Fruit fly (Drosophila melanogaster): ENCODE measurements around the gene CG34355.
A peak's percentile ranks its signal among the peaks of the same experiment; 100 is the strongest.

Gene CG34355

dm6 chr3R:23886270-23887095 is 82.8 kb downstream of the CG34355 start (continued):
- no peak for TF ChIP-seq sc (optimal IDR thresholded peaks at IDR 0.05)
- TF ChIP-seq sc (GFP tag; optimal IDR thresholded peaks at IDR 0.05) = peak; percentile 85
- peak; percentile 91 for TF ChIP-seq CG10267 (tag; optimal IDR thresholded peaks at IDR 0.05)
- TF ChIP-seq CG30020 (tag; optimal IDR thresholded peaks at IDR 0.05) = peak; percentile 74
- peak; percentile 44 for TF ChIP-seq CG1792 (GFP tag; optimal IDR thresholded peaks at IDR 0.05)

dm6 chr3R:23887096-23887421 is 83.4 kb downstream of the CG34355 start:
- TF ChIP-seq Dll (GFP tag; IDR thresholded peaks at IDR 0.05; ENCODE audit: partially characterized antibody) (no peak), corto (GFP tag; optimal IDR thresholded peaks at IDR 0.05) (peak; percentile 66), fd3F (GFP tag; optimal IDR thresholded peaks at IDR 0.05) (peak; percentile 76), CG9215 (GFP tag; IDR thresholded peaks at IDR 0.05) (peak; percentile 78), ato (GFP tag; IDR thresholded peaks at IDR 0.05; ENCODE audit: partially characterized antibody) (no peak), HmgD (GFP tag; optimal IDR thresholded peaks at IDR 0.05) (no peak), org-1 (GFP tag; optimal IDR thresholded peaks at IDR 0.05) (peak; percentile 73), PHDP (tag; optimal IDR thresholded peaks at IDR 0.05) (peak; percentile 94), CG4854 (GFP tag; optimal IDR thresholded peaks at IDR 0.05) (peak; percentile 61), Nf-YB (GFP tag; optimal IDR thresholded peaks at IDR 0.05) (peak; percentile 80), eve (GFP tag; optimal IDR thresholded peaks at IDR 0.05) (peak in 1 of 2 experiments; percentile 95), disco-r (GFP tag; optimal IDR thresholded peaks at IDR 0.05) (no peak), wor (GFP tag; IDR thresholded peaks at IDR 0.05) (peak; percentile 90), ftz-f1 (GFP tag; optimal IDR thresholded peaks at IDR 0.05) (no peak), CG1602 (GFP tag; optimal IDR thresholded peaks at IDR 0.05) (peak; percentile 92), CG8388 (GFP tag; optimal IDR thresholded peaks at IDR 0.05) (peak; percentile 97), CG11247 (GFP tag; IDR thresholded peaks at IDR 0.05) (peak; percentile 89), Fer2 (tag; optimal IDR thresholded peaks at IDR 0.05) (peak; percentile 74), Drgx (GFP tag; IDR thresholded peaks at IDR 0.05) (peak; percentile 99), chm (GFP tag; IDR thresholded peaks at IDR 0.05) (peak; percentile 96; the same call in 1 of the 2 replicates), sug (tag; optimal IDR thresholded peaks at IDR 0.05) (peak; percentile 22), D19B (GFP tag; optimal IDR thresholded peaks at IDR 0.05) (peak; percentile 41), Eip74EF (GFP tag; optimal IDR thresholded peaks at IDR 0.05) (peak in 1 of 2 experiments; percentile 94), CG30431 (GFP tag; optimal IDR thresholded peaks at IDR 0.05) (peak; percentile 88), CG10979 (tag; optimal IDR thresholded peaks at IDR 0.05) (peak; percentile 99), Doc2 (GFP tag; IDR thresholded peaks at IDR 0.05) (no peak), NC2α (GFP tag; optimal IDR thresholded peaks at IDR 0.05) (peak; percentile 23), Asciz (GFP tag; optimal IDR thresholded peaks at IDR 0.05) (peak; percentile 92), amos (GFP tag; IDR thresholded peaks at IDR 0.05; ENCODE audit: partially characterized antibody) (no peak), sim (GFP tag; IDR thresholded peaks at IDR 0.05) (peak; percentile 89), CG10462 (GFP tag; optimal IDR thresholded peaks at IDR 0.05) (peak; percentile 85), HLH54F (GFP tag; optimal IDR thresholded peaks at IDR 0.05) (peak; percentile 11), odd (GFP tag; optimal IDR thresholded peaks at IDR 0.05) (peak; percentile 73), CG2712 (tag; optimal IDR thresholded peaks at IDR 0.05) (peak; percentile 98), crol (GFP tag; IDR thresholded peaks at IDR 0.05) (peak; percentile 54), Jarid2 (GFP tag; optimal IDR thresholded peaks at IDR 0.05) (peak; percentile 71), CG6689 (GFP tag; IDR thresholded peaks at IDR 0.05) (peak; percentile 66), Hr78 (GFP tag; optimal IDR thresholded peaks at IDR 0.05) (peak in 1 of 2 experiments; percentile 86), CG42726 (GFP tag; IDR thresholded peaks at IDR 0.05; ENCODE audit: partially characterized antibody) (no peak), CG34376 (GFP tag; optimal IDR thresholded peaks at IDR 0.05) (no peak), BtbVII (GFP tag; optimal IDR thresholded peaks at IDR 0.05) (peak; percentile 71), CG11085 (GFP tag; IDR thresholded peaks at IDR 0.05) (peak; percentile 45; the same call in 1 of the 2 replicates)

All from whole organism, embryonic.